Worm (Caenorhabditis elegans): ENCODE data around the gene hex-3.
A peak's percentile ranks its signal among the peaks of the same experiment; 100 is the strongest.

Gene hex-3

ce11 chrIII:10848858-10849257 lies at the start of gene hex-3, which contains the start of gene fbxb-85:
TSS of gene hex-3 (plus strand) at chrIII:10849222.
TSS of gene fbxb-85 (minus strand) at chrIII:10848963.
- TF ChIP-seq aly-2 (tag; optimal IDR thresholded peaks at IDR 0.05) (peak; percentile 4), sea-2 (GFP tag; optimal IDR thresholded peaks at IDR 0.05) (no peak), ceh-16 (tag; optimal IDR thresholded peaks at IDR 0.05) (no peak), ceh-82 (tag; optimal IDR thresholded peaks at IDR 0.05) (peak; percentile 82), ztf-4 (tag; optimal IDR thresholded peaks at IDR 0.05) (peak; percentile 29), nhr-28 (tag; optimal IDR thresholded peaks at IDR 0.05) (peak; percentile 60), ztf-11 (tag; optimal IDR thresholded peaks at IDR 0.05) (no peak), pqm-1 (tag; optimal IDR thresholded peaks at IDR 0.05) (peak; percentile 58), nhr-76 (tag; optimal IDR thresholded peaks at IDR 0.05) (peak; percentile 17), nhr-77 (tag; optimal IDR thresholded peaks at IDR 0.05) (peak; percentile 74), jun-1 (tag; optimal IDR thresholded peaks at IDR 0.05) (peak; percentile 70), pha-4 (tag; optimal IDR thresholded peaks at IDR 0.05) (peak; percentile 94), nhr-23 (tag; optimal IDR thresholded peaks at IDR 0.05) (peak; percentile 96), nhr-12 (tag; optimal IDR thresholded peaks at IDR 0.05) (no peak), mdl-1 (tag; optimal IDR thresholded peaks at IDR 0.05) (peak; percentile 46), unc-62 (GFP tag; optimal IDR thresholded peaks at IDR 0.05) (peak; percentile 28), nhr-11 (tag; optimal IDR thresholded peaks at IDR 0.05) (peak; percentile 64), lsy-12 (tag; optimal IDR thresholded peaks at IDR 0.05) (peak; percentile 95), R02D3.7 (tag; optimal IDR thresholded peaks at IDR 0.05) (peak; percentile 84), mml-1 (tag; optimal IDR thresholded peaks at IDR 0.05) (no peak), elt-2 (tag; optimal IDR thresholded peaks at IDR 0.05) (peak; percentile 69), ceh-9 (tag; optimal IDR thresholded peaks at IDR 0.05) (no peak), ceh-28 (tag; optimal IDR thresholded peaks at IDR 0.05) (peak; percentile 89), fos-1 (tag; optimal IDR thresholded peaks at IDR 0.05) (no peak), lin-39 (tag; optimal IDR thresholded peaks at IDR 0.05) (peak; percentile 87), egl-5 (tag; optimal IDR thresholded peaks at IDR 0.05) (peak; percentile 85), ZK546.5 (tag; optimal IDR thresholded peaks at IDR 0.05) (peak; percentile 27), daf-12 (tag; optimal IDR thresholded peaks at IDR 0.05) (peak; percentile 33), hmg-11 (tag; optimal IDR thresholded peaks at IDR 0.05) (peak; percentile 87), fkh-2 (tag; optimal IDR thresholded peaks at IDR 0.05) (no peak), elt-3 (tag; optimal IDR thresholded peaks at IDR 0.05) (no peak), elt-1 (tag; optimal IDR thresholded peaks at IDR 0.05) (no peak), zag-1 (tag; optimal IDR thresholded peaks at IDR 0.05) (peak; percentile 20), unc-39 (tag; optimal IDR thresholded peaks at IDR 0.05) (no peak), lin-15B (tag; optimal IDR thresholded peaks at IDR 0.05) (peak; percentile 95), nhr-43 (tag; optimal IDR thresholded peaks at IDR 0.05; ENCODE audit: poor library complexity, severe bottlenecking) (peak; percentile 96), fkh-10 (GFP tag; optimal IDR thresholded peaks at IDR 0.05) (peak; percentile 86), snpc-4 (tag; optimal IDR thresholded peaks at IDR 0.05) (peak; percentile 71), eor-1 (tag; optimal IDR thresholded peaks at IDR 0.05) (no peak), nhr-237 (tag; optimal IDR thresholded peaks at IDR 0.05) (no peak), egl-27 (tag; optimal IDR thresholded peaks at IDR 0.05) (peak; percentile 44), tbx-2 (tag; optimal IDR thresholded peaks at IDR 0.05) (peak; percentile 89), ama-1 (optimal IDR thresholded peaks at IDR 0.05) (peak; percentile 68), nhr-67 (tag; optimal IDR thresholded peaks at IDR 0.05) (no peak), nhr-25 (tag; optimal IDR thresholded peaks at IDR 0.05) (peak; percentile 88), nfya-1 (tag; optimal IDR thresholded peaks at IDR 0.05; ENCODE audit: insufficient read depth) (peak; percentile 97), skn-1 (tag; optimal IDR thresholded peaks at IDR 0.05) (peak; percentile 58)

- TF ChIP-seq elt-3 (tag; optimal IDR thresholded peaks at IDR 0.05) (no peak), pha-4 (tag; optimal IDR thresholded peaks at IDR 0.05) (no peak), ztf-4 (tag; optimal IDR thresholded peaks at IDR 0.05) (no peak), lsy-12 (tag; optimal IDR thresholded peaks at IDR 0.05) (no peak), nhr-12 (tag; optimal IDR thresholded peaks at IDR 0.05) (no peak), elt-1 (tag; optimal IDR thresholded peaks at IDR 0.05) (no peak), ceh-82 (tag; optimal IDR thresholded peaks at IDR 0.05) (no peak), fos-1 (tag; optimal IDR thresholded peaks at IDR 0.05) (no peak)
Measured at ce11 chrIII:10802032-10802431, 47.0 kb upstream of the hex-3 start, which contains the start of gene K11D9.3. TSS of gene K11D9.3 (minus strand) at chrIII:10802212.

All from whole organism, L3 larva.